Worm (Caenorhabditis elegans) whole organism, L1 larva: ENCODE measurements around the gene C06C3.10.
A peak's percentile ranks its signal among the peaks of the same experiment; 100 is the strongest.

Source experiments
- C04F5.9 ChIP-seq: sonication (generic microtip); optimal IDR thresholded peaks from 2 replicates; lab custom pipeline; 2016; ENCODE audit warnings: missing genetic modification characterization, missing compliant biosample characterization
- C16A3.4 ChIP-seq: fragments of 150-350 bp; optimal IDR thresholded peaks from 2 replicates; lab custom pipeline; 2014; ENCODE audit warnings: missing biosample characterization, missing genetic modification characterization
- C34B4.2 ChIP-seq: sonication (generic microtip); optimal IDR thresholded peaks from 2 replicates; lab custom pipeline; 2017; ENCODE audit warnings: mild to moderate bottlenecking, missing genetic modification characterization, missing compliant biosample characterization
- F16B12.6 ChIP-seq: fragments of 150-350 bp; optimal IDR thresholded peaks from 2 replicates; lab custom pipeline; 2014; ENCODE audit warnings: missing biosample characterization, missing genetic modification characterization
- Y116A8C.19 ChIP-seq: sonication (generic microtip); optimal IDR thresholded peaks from 2 replicates; lab custom pipeline; 2016; ENCODE audit warnings: missing compliant biosample characterization, missing genetic modification characterization, borderline replicate concordance
- blmp-1 ChIP-seq: fragments of 150-350 bp; optimal IDR thresholded peaks from 2 replicates; lab custom pipeline; 2014; ENCODE audit warnings: missing biosample characterization, missing genetic modification characterization
- ceh-8 ChIP-seq: fragments of 200-800 bp; sonication (Bioruptor generic); optimal IDR thresholded peaks from 2 replicates; lab custom pipeline; 2018; ENCODE audit warnings: mild to moderate bottlenecking, missing genetic modification characterization, moderate library complexity, missing compliant biosample characterization
- ceh-88 ChIP-seq: fragments of 200-800 bp; sonication (Bioruptor generic); IDR thresholded peaks from 2 replicates; pipeline ENCODE4 v1.3.6; 2022; ENCODE audit warnings: missing genetic modification characterization, missing compliant biosample characterization
- ces-1 ChIP-seq: fragments of 150-350 bp; optimal IDR thresholded peaks from 2 replicates; lab custom pipeline; 2014; ENCODE audit warnings: missing biosample characterization, missing genetic modification reagents, missing genetic modification characterization
- dpl-1 ChIP-seq, 3 experiments: fragments of 150-350 bp in 2 of 3; sonication (generic microtip) in 1 of 3; optimal IDR thresholded peaks; 2 replicates each; lab custom pipeline; 2014 to 2017; ENCODE audit warnings: missing biosample characterization in 3 of 3, missing genetic modification characterization in 3 of 3, missing genetic modification reagents in 3 of 3
- efl-1 ChIP-seq, 4 experiments: fragments of 150-350 bp; optimal IDR thresholded peaks in 3 of 4; peaks in 1 of 4; 1 replicate in 1 of 4; 2 replicates in 3 of 4; lab custom pipeline; 2014; ENCODE audit warnings: missing biosample characterization in 2 of 4, missing genetic modification characterization in 2 of 4, missing genetic modification reagents in 2 of 4
- efl-3 ChIP-seq: fragments of 200-800 bp; sonication (Bioruptor generic); optimal IDR thresholded peaks from 2 replicates; lab custom pipeline; 2018; ENCODE audit warnings: mild to moderate bottlenecking, missing genetic modification characterization, missing compliant biosample characterization
- egl-27 ChIP-seq, 2 experiments: fragments of 150-350 bp in 1 of 2; sonication (generic microtip); optimal IDR thresholded peaks; 3 replicates each; lab custom pipeline; 2017 to 2018; ENCODE audit warnings: missing biosample characterization in 2 of 2, missing genetic modification characterization in 2 of 2, missing genetic modification reagents in 2 of 2
- elt-2 ChIP-seq: sonication (generic microtip); optimal IDR thresholded peaks from 2 replicates; lab custom pipeline; 2016; ENCODE audit warnings: missing genetic modification characterization, mild to moderate bottlenecking, inconsistent platforms, missing compliant biosample characterization, missing genetic modification reagents
- ets-5 ChIP-seq: fragments of 200-800 bp; sonication (Bioruptor generic); IDR thresholded peaks from 2 replicates; pipeline ENCODE4 v1.3.6; 2022; ENCODE audit warnings: missing genetic modification characterization, missing compliant biosample characterization
- fkh-4 ChIP-seq: sonication (generic microtip); optimal IDR thresholded peaks from 2 replicates; lab custom pipeline; 2016; ENCODE audit warnings: missing compliant biosample characterization, missing genetic modification characterization, borderline replicate concordance
- fos-1 ChIP-seq: fragments of 150-350 bp; optimal IDR thresholded peaks from 2 replicates; lab custom pipeline; 2014; ENCODE audit warnings: missing biosample characterization, missing genetic modification characterization
- grh-1 ChIP-seq: fragments of 200-800 bp; sonication (Bioruptor generic); IDR thresholded peaks from 2 replicates; pipeline ENCODE4 v1.3.6; 2022; ENCODE audit warnings: missing genetic modification reagents, missing genetic modification characterization, missing compliant biosample characterization
- hlh-17 ChIP-seq: fragments of 200-800 bp; sonication (Bioruptor generic); optimal IDR thresholded peaks from 2 replicates; lab custom pipeline; 2018; ENCODE audit warnings: missing genetic modification characterization, mild to moderate bottlenecking, missing compliant biosample characterization, moderate library complexity, borderline replicate concordance
- hlh-4 ChIP-seq: sonication (generic microtip); optimal IDR thresholded peaks from 2 replicates; lab custom pipeline; 2016; ENCODE audit warnings: mild to moderate bottlenecking, missing genetic modification characterization, missing compliant biosample characterization
- hpl-2 ChIP-seq: fragments of 150-350 bp; optimal IDR thresholded peaks from 2 replicates; lab custom pipeline; 2014; ENCODE audit warnings: missing biosample characterization, missing genetic modification reagents, missing genetic modification characterization
- lin-15B ChIP-seq: fragments of 150-350 bp; sonication (generic microtip); optimal IDR thresholded peaks from 3 replicates; lab custom pipeline; 2014; ENCODE audit warnings: missing biosample characterization, missing genetic modification characterization
- lin-39 ChIP-seq: fragments of 150-350 bp; optimal IDR thresholded peaks from 2 replicates; lab custom pipeline; 2014; ENCODE audit warnings: missing biosample characterization, missing genetic modification reagents, missing genetic modification characterization
- lir-3 ChIP-seq: sonication (generic microtip); optimal IDR thresholded peaks from 2 replicates; lab custom pipeline; 2016; ENCODE audit warnings: mild to moderate bottlenecking, missing genetic modification characterization, moderate library complexity, missing compliant biosample characterization; ENCODE audit not compliant: poor library complexity
- mab-9 ChIP-seq: fragments of 200-800 bp; sonication (Bioruptor generic); IDR thresholded peaks from 2 replicates; pipeline ENCODE4 v1.3.6; 2022; ENCODE audit warnings: missing genetic modification reagents, missing genetic modification characterization, missing compliant biosample characterization
- mef-2 ChIP-seq: fragments of 150-350 bp; optimal IDR thresholded peaks from 2 replicates; lab custom pipeline; 2014; ENCODE audit warnings: missing biosample characterization, missing genetic modification characterization
- mep-1 ChIP-seq: fragments of 150-350 bp; optimal IDR thresholded peaks from 2 replicates; lab custom pipeline; 2014; ENCODE audit warnings: missing biosample characterization, missing genetic modification characterization
- nhr-12 ChIP-seq: sonication (generic microtip); optimal IDR thresholded peaks from 2 replicates; lab custom pipeline; 2017; ENCODE audit warnings: missing biosample characterization, missing genetic modification characterization
- nhr-19 ChIP-seq: fragments of 200-800 bp; sonication (Bioruptor generic); conservative IDR thresholded peaks from 2 replicates; pipeline ENCODE4 v1.3.6; 2022; ENCODE audit warnings: missing genetic modification characterization, missing compliant biosample characterization
- nhr-20 ChIP-seq: sonication (generic microtip); optimal IDR thresholded peaks from 2 replicates; lab custom pipeline; 2016; ENCODE audit warnings: mild to moderate bottlenecking, missing genetic modification characterization, missing compliant biosample characterization
- nhr-237 ChIP-seq: fragments of 150-350 bp; optimal IDR thresholded peaks from 2 replicates; lab custom pipeline; 2014; ENCODE audit warnings: missing biosample characterization, missing genetic modification characterization
- nhr-71 ChIP-seq: sonication (generic microtip); optimal IDR thresholded peaks from 2 replicates; lab custom pipeline; 2016; ENCODE audit warnings: mild to moderate bottlenecking, missing genetic modification characterization, moderate library complexity, missing compliant biosample characterization
- nhr-84 ChIP-seq: sonication (generic microtip); optimal IDR thresholded peaks from 2 replicates; lab custom pipeline; 2017; ENCODE audit warnings: missing biosample characterization, missing genetic modification characterization
- nhr-85 ChIP-seq: sonication (generic microtip); peaks from one replicate; lab custom pipeline; 2016; ENCODE audit warnings: missing genetic modification characterization, inconsistent platforms, missing compliant biosample characterization
- nhr-90 ChIP-seq: sonication (generic microtip); optimal IDR thresholded peaks from 2 replicates; lab custom pipeline; 2016; ENCODE audit warnings: mild to moderate bottlenecking, missing genetic modification characterization, missing compliant biosample characterization; ENCODE audit not compliant: poor library complexity
- pag-3 ChIP-seq: sonication (generic microtip); optimal IDR thresholded peaks from 2 replicates; lab custom pipeline; 2017; ENCODE audit warnings: missing genetic modification characterization, mild to moderate bottlenecking, missing compliant biosample characterization, antibody characterized with exemption, borderline replicate concordance; ENCODE audit not compliant: insufficient read depth
- pqm-1 ChIP-seq: sonication (generic microtip); optimal IDR thresholded peaks from 3 replicates; lab custom pipeline; 2017; ENCODE audit warnings: missing biosample characterization, missing genetic modification characterization
- rnt-1 ChIP-seq: sonication (generic microtip); optimal IDR thresholded peaks from 2 replicates; lab custom pipeline; 2016; ENCODE audit warnings: mild to moderate bottlenecking, missing genetic modification characterization, moderate library complexity, missing compliant biosample characterization
- skn-1 ChIP-seq: fragments of 150-350 bp; optimal IDR thresholded peaks from 2 replicates; lab custom pipeline; 2014; ENCODE audit warnings: missing biosample characterization, missing genetic modification characterization
- snpc-4 ChIP-seq: fragments of 150-350 bp; optimal IDR thresholded peaks from 2 replicates; lab custom pipeline; 2014; ENCODE audit warnings: missing biosample characterization, missing genetic modification characterization
- snu-23 ChIP-seq: sonication (generic microtip); optimal IDR thresholded peaks from 2 replicates; lab custom pipeline; 2016; ENCODE audit warnings: missing genetic modification characterization, missing compliant biosample characterization
- sox-4 ChIP-seq: sonication (generic microtip); optimal IDR thresholded peaks from 2 replicates; lab custom pipeline; 2016; ENCODE audit warnings: missing genetic modification characterization, missing compliant biosample characterization
- sup-37 ChIP-seq: fragments of 200-800 bp; sonication (Bioruptor generic); optimal IDR thresholded peaks from 2 replicates; lab custom pipeline; 2018; ENCODE audit warnings: mild to moderate bottlenecking, missing genetic modification characterization, missing compliant biosample characterization
- swsn-7 ChIP-seq: sonication (generic microtip); optimal IDR thresholded peaks from 2 replicates; lab custom pipeline; 2016; ENCODE audit warnings: missing genetic modification characterization, missing compliant biosample characterization
- tlp-1 ChIP-seq: fragments of 150-350 bp; optimal IDR thresholded peaks from 2 replicates; lab custom pipeline; 2014; ENCODE audit warnings: missing biosample characterization, missing genetic modification characterization
- unc-62 ChIP-seq: fragments of 150-350 bp; optimal IDR thresholded peaks from 2 replicates; lab custom pipeline; 2014; ENCODE audit warnings: missing biosample characterization, missing genetic modification reagents, missing genetic modification characterization
- unc-98 ChIP-seq: fragments of 200-800 bp; sonication (Bioruptor generic); IDR thresholded peaks from 2 replicates; pipeline ENCODE4 v1.3.6; 2022; ENCODE audit warnings: missing genetic modification characterization, missing compliant biosample characterization
- vab-15 ChIP-seq: sonication (generic microtip); optimal IDR thresholded peaks from 2 replicates; lab custom pipeline; 2017; ENCODE audit warnings: missing genotype, mild to moderate bottlenecking, missing genetic modification characterization, missing compliant biosample characterization
- xbp-1 ChIP-seq: sonication (generic microtip); optimal IDR thresholded peaks from 2 replicates; lab custom pipeline; 2016; ENCODE audit warnings: missing genetic modification characterization, missing compliant biosample characterization
- zag-1 ChIP-seq: fragments of 150-350 bp; optimal IDR thresholded peaks from 2 replicates; lab custom pipeline; 2014; ENCODE audit warnings: missing biosample characterization, missing genetic modification characterization
- ztf-4 ChIP-seq: fragments of 150-350 bp; optimal IDR thresholded peaks from 2 replicates; lab custom pipeline; 2014; ENCODE audit warnings: missing biosample characterization, missing genetic modification characterization

Gene C06C3.10

DNA sequence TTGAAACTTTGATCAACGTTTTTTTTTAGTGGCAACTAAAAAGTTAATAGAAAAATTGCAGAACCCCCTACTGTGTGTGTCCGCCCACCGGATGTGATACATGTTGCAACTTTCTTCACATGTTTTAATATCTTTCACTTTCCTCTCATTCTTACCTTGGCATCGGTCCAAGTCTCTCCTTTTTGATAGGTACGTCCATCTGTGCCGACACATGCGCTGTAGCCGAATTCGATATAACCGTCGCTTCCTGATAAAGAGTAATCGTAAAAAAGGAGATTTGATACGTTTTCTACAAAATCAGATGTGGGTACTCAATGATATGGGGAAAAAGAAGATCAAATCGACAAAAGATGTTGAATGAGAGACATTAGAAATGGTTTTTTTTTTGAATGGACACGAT is 31.9 kb downstream of the C06C3.10 start (continued):
- no peak for TF ChIP-seq hlh-4 (tag; lab: Kevin White, UChicago)
- TF ChIP-seq ceh-8 (GFP tag; lab: Kevin White, UChicago), result no peak
- no peak for TF ChIP-seq lin-15B (tag; lab: Kevin White, UChicago)
- TF ChIP-seq nhr-237 (tag; lab: Kevin White, UChicago), result no peak
- TF ChIP-seq lir-3 (tag; lab: Kevin White, UChicago), result no peak
- no peak for TF ChIP-seq zag-1 (tag; lab: Kevin White, UChicago)
- no peak for TF ChIP-seq pag-3 (tag; lab: Kevin White, UChicago)
- peak; percentile 91 for TF ChIP-seq blmp-1 (tag; lab: Kevin White, UChicago)
- TF ChIP-seq mep-1 (tag; lab: Kevin White, UChicago), result no peak
- TF ChIP-seq tlp-1 (tag; lab: Kevin White, UChicago), result no peak
- no peak for TF ChIP-seq rnt-1 (tag; lab: Kevin White, UChicago)
- no peak for TF ChIP-seq egl-27 (tag; optimal IDR thresholded peaks at IDR 0.05; lab: Kevin White, UChicago)
- no peak for TF ChIP-seq ztf-4 (tag; lab: Kevin White, UChicago)
- TF ChIP-seq efl-3, result no peak
- TF ChIP-seq unc-98 (GFP tag; lab: Robert Waterston, UW), result no peak
- no peak for TF ChIP-seq vab-15 (tag; lab: Kevin White, UChicago)
- TF ChIP-seq C04F5.9 (tag; lab: Kevin White, UChicago), result no peak
- TF ChIP-seq C16A3.4 (tag; lab: Kevin White, UChicago), result no peak
- no peak for TF ChIP-seq snpc-4
- 0 out of 2 replicates have a peak, but pooled peaks have one; percentile 4 for TF ChIP-seq nhr-19 (GFP tag; lab: Robert Waterston, UW)
- peak; percentile 27 for TF ChIP-seq snu-23
- no peak for TF ChIP-seq fos-1 (tag; lab: Kevin White, UChicago)
- no peak for TF ChIP-seq unc-62
- no peak for TF ChIP-seq nhr-90
- TF ChIP-seq elt-2 (tag; lab: Kevin White, UChicago), result no peak
- no peak for TF ChIP-seq nhr-12 (tag; lab: Kevin White, UChicago)
- no peak for TF ChIP-seq pqm-1 (tag; lab: Kevin White, UChicago)
- no peak for TF ChIP-seq hlh-17 (GFP tag; lab: Kevin White, UChicago)
- peak; percentile 63 for TF ChIP-seq nhr-85
- no peak for TF ChIP-seq swsn-7 (tag; lab: Kevin White, UChicago)
- TF ChIP-seq C34B4.2 (tag; lab: Kevin White, UChicago), result no peak
- no peak for TF ChIP-seq sox-4 (tag; lab: Kevin White, UChicago)

DNA sequence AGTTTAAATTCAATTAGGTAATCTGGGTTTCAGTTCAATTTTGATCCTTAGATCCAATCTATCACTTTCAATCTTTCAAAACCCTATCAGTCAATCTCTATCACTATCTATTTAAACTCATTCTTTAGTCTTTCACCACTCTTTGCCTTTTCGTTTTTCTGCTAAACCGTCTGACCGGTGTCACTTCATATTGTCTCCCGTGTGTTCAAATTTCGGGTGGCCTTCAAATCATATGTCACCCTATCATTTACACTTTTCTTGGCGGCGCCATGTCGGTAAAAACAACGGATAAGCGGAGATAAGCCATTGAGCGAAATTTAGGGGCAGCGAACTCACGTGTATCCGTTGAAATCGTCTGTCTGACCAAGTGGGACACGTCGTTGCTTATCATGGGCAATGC is 33.1 kb downstream of the C06C3.10 start:
- TF ChIP-seq nhr-84 (no peak), sup-37 (GFP tag; lab: Kevin White, UChicago) (no peak), fkh-4 (tag; lab: Kevin White, UChicago) (no peak), nhr-90 (peak; percentile 48), ets-5 (GFP tag; lab: Robert Waterston, UW) (no peak), egl-27 (tag; optimal IDR thresholded peaks at IDR 0.05; lab: Kevin White, UChicago) (peak in 1 of 2 experiments; percentile 29), ztf-4 (tag; lab: Kevin White, UChicago) (no peak), grh-1 (GFP tag; lab: Robert Waterston, UW) (peak; percentile 38; the same call in 1 of the 2 replicates), nhr-20 (tag; lab: Kevin White, UChicago) (peak; percentile 80), mep-1 (tag; lab: Kevin White, UChicago) (peak; percentile 20), efl-1 (optimal IDR thresholded peaks at IDR 0.05; lab: Kevin White, UChicago) (no peak), efl-1 (GFP tag; optimal IDR thresholded peaks at IDR 0.05 in 1 of 2; lab: Kevin White, UChicago) (no peak), C04F5.9 (tag; lab: Kevin White, UChicago) (no peak), mab-9 (GFP tag; lab: Robert Waterston, UW) (no peak), Y116A8C.19 (tag; lab: Kevin White, UChicago) (no peak), ces-1 (GFP tag; lab: Kevin White, UChicago) (no peak), ceh-88 (GFP tag; lab: Robert Waterston, UW) (no peak), nhr-71 (peak; percentile 70), lin-39 (tag; lab: Kevin White, UChicago) (no peak), sox-4 (tag; lab: Kevin White, UChicago) (no peak), mef-2 (tag; lab: Kevin White, UChicago) (no peak), hpl-2 (GFP tag; lab: Kevin White, UChicago) (no peak), skn-1 (no peak), hlh-17 (GFP tag; lab: Kevin White, UChicago) (no peak), F16B12.6 (tag; lab: Kevin White, UChicago) (no peak), dpl-1 (GFP tag; optimal IDR thresholded peaks at IDR 0.05; lab: Kevin White, UChicago) (peak in 1 of 3 experiments; percentile 10), nhr-237 (tag; lab: Kevin White, UChicago) (no peak), nhr-12 (tag; lab: Kevin White, UChicago) (no peak), xbp-1 (tag; lab: Kevin White, UChicago) (no peak)
